Fruit fly (Drosophila melanogaster) whole organism, embryonic: ENCODE data around the gene CG17982.
A peak's percentile ranks its signal among the peaks of the same experiment; 100 is the strongest.

Experiments used
- ATbp ChIP-seq: fragments of 200-800 bp; sonication (Bioruptor generic); optimal IDR thresholded peaks from 2 replicates; lab custom pipeline; 2017; ENCODE audit warnings: missing biosample characterization, mild to moderate bottlenecking, missing genetic modification characterization, missing genetic modification reagents
- CG10543 ChIP-seq: fragments of 200-800 bp; sonication (Bioruptor generic); optimal IDR thresholded peaks from 3 replicates; lab custom pipeline; 2017; ENCODE audit warnings: missing biosample characterization, mild to moderate bottlenecking, missing genetic modification characterization, moderate library complexity
- CG10654 ChIP-seq: fragments of 200-800 bp; sonication (Bioruptor generic); optimal IDR thresholded peaks from 2 replicates; lab custom pipeline; 2016; ENCODE audit warnings: missing biosample characterization, missing genetic modification characterization
- CG12769 ChIP-seq: fragments of 200-800 bp; sonication (Bioruptor generic); optimal IDR thresholded peaks from 2 replicates; lab custom pipeline; 2019; ENCODE audit warnings: missing biosample characterization, mild to moderate bottlenecking, missing genetic modification characterization, moderate library complexity
- CG17385 ChIP-seq: fragments of 200-800 bp; sonication (Bioruptor generic); optimal IDR thresholded peaks from 3 replicates; lab custom pipeline; 2018; ENCODE audit warnings: missing biosample characterization, mild to moderate bottlenecking, missing genetic modification characterization
- CG18476 ChIP-seq: fragments of 200-800 bp; sonication (Bioruptor generic); optimal IDR thresholded peaks from 2 replicates; lab custom pipeline; 2016; ENCODE audit warnings: missing biosample characterization, mild to moderate bottlenecking, missing genetic modification characterization
- CG33557 ChIP-seq: fragments of 200-800 bp; sonication (Bioruptor generic); optimal IDR thresholded peaks from 2 replicates; lab custom pipeline; 2019; ENCODE audit warnings: missing biosample characterization, mild to moderate bottlenecking, missing genetic modification characterization, moderate library complexity
- CG34224 ChIP-seq: fragments of 200-800 bp; sonication (Bioruptor generic); IDR thresholded peaks from 3 replicates; pipeline ENCODE4 v1.3.6; 2022; ENCODE audit warnings: missing biosample characterization, missing genetic modification characterization; ENCODE audit not compliant: partially characterized antibody
- CG3726 ChIP-seq: fragments of 200-800 bp; sonication (Bioruptor generic); IDR thresholded peaks from 3 replicates; pipeline ENCODE4, ENCODE4 v1.3.6; 2022; ENCODE audit warnings: missing biosample characterization, missing genetic modification characterization
- CG4424 ChIP-seq: fragments of 200-800 bp; sonication (Bioruptor generic); optimal IDR thresholded peaks from 3 replicates; lab custom pipeline; 2016; ENCODE audit warnings: missing biosample characterization, missing genetic modification characterization
- CG6683 ChIP-seq: fragments of 200-800 bp; sonication (Bioruptor generic); optimal IDR thresholded peaks from 2 replicates; lab custom pipeline; 2017; ENCODE audit warnings: missing biosample characterization, mild to moderate bottlenecking, missing genetic modification characterization, missing genetic modification reagents
- CG7786 ChIP-seq: fragments of 200-800 bp; sonication (Bioruptor generic); optimal IDR thresholded peaks from 2 replicates; lab custom pipeline; 2016; ENCODE audit warnings: missing biosample characterization, missing genetic modification characterization
- Deaf1 ChIP-seq: fragments of 200-800 bp; optimal IDR thresholded peaks from 3 replicates; lab custom pipeline; 2019; ENCODE audit warnings: missing biosample characterization, mild to moderate bottlenecking, missing genetic modification characterization, moderate library complexity
- Dll ChIP-seq: fragments of 200-800 bp; sonication (Bioruptor generic); IDR thresholded peaks from 4 replicates; pipeline ENCODE4 v1.3.6; 2022; ENCODE audit warnings: missing biosample characterization, missing genetic modification characterization; ENCODE audit not compliant: partially characterized antibody
- Gsc ChIP-seq: fragments of 200-800 bp; sonication (Bioruptor generic); IDR thresholded peaks from 2 replicates; pipeline ENCODE4 v1.3.6; 2022; ENCODE audit warnings: missing biosample characterization, missing genetic modification characterization
- Jarid2 ChIP-seq: fragments of 200-800 bp; sonication (Bioruptor generic); optimal IDR thresholded peaks from 3 replicates; lab custom pipeline; 2017; ENCODE audit warnings: mild to moderate bottlenecking, missing biosample characterization, missing genetic modification reagents, missing genetic modification characterization
- Optix ChIP-seq: fragments of 200-800 bp; sonication (Bioruptor generic); IDR thresholded peaks from 3 replicates; pipeline ENCODE4 v1.3.6; 2022; ENCODE audit warnings: missing biosample characterization, missing genetic modification characterization
- Six4 ChIP-seq: fragments of 200-800 bp; sonication (Bioruptor generic); optimal IDR thresholded peaks from 2 replicates; lab custom pipeline; 2016; ENCODE audit warnings: missing biosample characterization, missing genetic modification characterization
- cg ChIP-seq: fragments of 200-800 bp; sonication (Bioruptor generic); optimal IDR thresholded peaks from 3 replicates; lab custom pipeline; 2019; ENCODE audit warnings: missing biosample characterization, mild to moderate bottlenecking, missing genetic modification characterization, moderate library complexity
- chinmo ChIP-seq: fragments of 200-800 bp; sonication (Bioruptor generic); IDR thresholded peaks from 4 replicates; pipeline ENCODE4 v1.3.6; 2022; ENCODE audit warnings: missing biosample characterization, missing genetic modification characterization; ENCODE audit not compliant: partially characterized antibody
- ci ChIP-seq: fragments of 200-800 bp; sonication (Bioruptor generic); IDR thresholded peaks from 3 replicates; pipeline ENCODE4 v1.3.6; 2022; ENCODE audit warnings: missing biosample characterization, missing genetic modification characterization
- crol ChIP-seq: fragments of 200-800 bp; sonication (Bioruptor generic); IDR thresholded peaks from 2 replicates; pipeline ENCODE4 v1.3.6; 2022; ENCODE audit warnings: missing biosample characterization, missing genetic modification characterization
- dati ChIP-seq: fragments of 200-800 bp; sonication (Bioruptor generic); IDR thresholded peaks from 2 replicates; pipeline ENCODE4 v1.3.6; 2022; ENCODE audit warnings: missing biosample characterization, missing genetic modification characterization
- en ChIP-seq: fragments of 200-800 bp; sonication (Bioruptor generic); optimal IDR thresholded peaks from 2 replicates; lab custom pipeline; 2016; ENCODE audit warnings: missing biosample characterization, missing genetic modification characterization
- exex ChIP-seq: fragments of 200-800 bp; sonication (Bioruptor generic); optimal IDR thresholded peaks from 4 replicates; lab custom pipeline; 2018; ENCODE audit warnings: missing biosample characterization, mild to moderate bottlenecking, missing genetic modification characterization, moderate library complexity
- pan ChIP-seq, 4 experiments: fragments of >200 bp in 3 of 4; fragments of 200-800 bp in 1 of 4; sonication (Bioruptor generic) in 1 of 4; optimal IDR thresholded peaks in 3 of 4; IDR thresholded peaks in 1 of 4; 2 replicates each; pipeline versions ENCODE4 v1.3.6 to Lab custom; 2017 to 2022; ENCODE audit warnings: missing biosample characterization in 2 of 4, missing genetic modification characterization in 2 of 4, mixed read lengths in 1 of 4
- pfk ChIP-seq: fragments of 200-800 bp; sonication (Bioruptor generic); optimal IDR thresholded peaks from 2 replicates; lab custom pipeline; 2018; ENCODE audit warnings: missing biosample characterization, mild to moderate bottlenecking, missing genetic modification characterization, moderate library complexity
- pita ChIP-seq: fragments of 200-800 bp; sonication (Bioruptor generic); optimal IDR thresholded peaks from 2 replicates; lab custom pipeline; 2017; ENCODE audit warnings: missing biosample characterization, mild to moderate bottlenecking, missing genetic modification characterization
- sens ChIP-seq: fragments of 200-800 bp; sonication (Bioruptor generic); peaks from one replicate; lab custom pipeline; 2016; ENCODE audit warnings: missing biosample characterization, missing genetic modification characterization
- sens-2 ChIP-seq: fragments of 200-800 bp; sonication (Bioruptor generic); IDR thresholded peaks from 2 replicates; pipeline ENCODE4 v1.3.6; 2022; ENCODE audit warnings: missing biosample characterization, missing genetic modification characterization
- sr ChIP-seq: fragments of 200-800 bp; sonication (Bioruptor generic); IDR thresholded peaks from 3 replicates; pipeline ENCODE4 v1.3.6; 2022; ENCODE audit warnings: missing biosample characterization, missing genetic modification characterization
- sug ChIP-seq: fragments of 200-800 bp; optimal IDR thresholded peaks from 2 replicates; lab custom pipeline; 2019; ENCODE audit warnings: missing biosample characterization, mild to moderate bottlenecking, missing genetic modification characterization, moderate library complexity
- wdn ChIP-seq: fragments of 200-800 bp; sonication (Bioruptor generic); IDR thresholded peaks from 2 replicates; pipeline ENCODE4 v1.3.6; 2022; ENCODE audit warnings: missing biosample characterization, missing genetic modification characterization
- wek ChIP-seq: fragments of 200-800 bp; sonication (Bioruptor generic); optimal IDR thresholded peaks from 3 replicates; lab custom pipeline; 2018; ENCODE audit warnings: missing biosample characterization, mild to moderate bottlenecking, missing genetic modification characterization, moderate library complexity
- wor ChIP-seq: fragments of 200-800 bp; sonication (Bioruptor generic); IDR thresholded peaks from 2 replicates; pipeline ENCODE4 v1.3.6; 2022; ENCODE audit warnings: missing biosample characterization, missing genetic modification characterization
- zfh2 ChIP-seq: fragments of 200-800 bp; sonication (Bioruptor generic); optimal IDR thresholded peaks from 2 replicates; lab custom pipeline; 2016; ENCODE audit warnings: missing biosample characterization, missing genetic modification characterization

CG17982 gene

DNA sequence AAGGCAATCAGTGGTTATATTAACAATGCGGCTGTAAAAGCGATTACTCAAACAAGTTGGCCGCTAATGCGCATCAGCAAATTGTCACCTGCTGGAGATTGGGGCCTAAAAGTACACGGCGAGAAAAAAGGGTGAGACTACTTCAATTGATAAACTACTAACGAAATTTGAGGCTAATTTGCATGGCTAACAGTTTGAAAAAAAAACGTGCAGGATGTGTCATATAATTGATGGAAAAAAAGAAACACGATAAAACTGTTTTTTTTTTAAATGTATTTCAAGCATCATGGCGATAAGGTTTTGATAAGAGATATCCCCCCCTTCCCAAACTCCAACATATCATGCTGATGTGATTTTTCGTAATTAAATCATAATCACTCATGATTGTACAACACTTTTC, 30.9 kb downstream of the CG17982 start (continued):
- TF ChIP-seq CG34224 (no peak), CG12769 (no peak), wdn (GFP tag; lab: Robert Waterston, UW) (0 out of 2 replicates have a peak, but pooled peaks have one; percentile 22), CG7786 (GFP tag; lab: Kevin White, UChicago) (peak; percentile 4), CG6683 (GFP tag; lab: Kevin White, UChicago) (no peak), pita (GFP tag; lab: Kevin White, UChicago) (no peak), CG17385 (no peak), chinmo (no peak), CG18476 (GFP tag; lab: Kevin White, UChicago) (no peak), sr (GFP tag; lab: Robert Waterston, UW) (no peak), Jarid2 (GFP tag; lab: Kevin White, UChicago) (no peak), CG3726 (no peak), CG33557 (GFP tag; lab: Kevin White, UChicago) (no peak), en (no peak), CG10543 (no peak), sens (GFP tag; lab: Kevin White, UChicago) (peak; percentile 47), zfh2 (GFP tag; lab: Kevin White, UChicago) (peak; percentile 3), Optix (GFP tag; lab: Robert Waterston, UW) (no peak), cg (no peak), ATbp (GFP tag; lab: Kevin White, UChicago) (no peak)

DNA sequence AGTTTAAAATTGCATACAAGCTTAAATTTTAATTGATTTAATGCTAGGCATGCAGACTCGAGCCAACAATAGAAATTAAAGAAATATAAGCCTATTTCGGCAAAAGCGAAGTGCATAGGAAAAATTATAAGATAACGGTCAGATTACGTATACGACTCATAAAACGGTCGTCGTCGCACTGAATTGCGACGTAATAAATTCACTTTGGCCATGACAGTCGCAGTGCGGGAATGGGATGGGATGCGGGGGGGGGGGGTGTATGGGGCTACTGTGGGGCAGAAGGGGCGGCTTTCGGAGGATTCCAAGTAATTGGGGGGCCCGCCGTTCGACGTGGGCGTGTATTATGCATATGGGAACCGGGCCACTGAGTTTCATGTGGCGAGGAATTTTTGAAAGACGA, 32.7 kb downstream of the CG17982 start:
- TF ChIP-seq pan (optimal IDR thresholded peaks at IDR 0.05; lab: Kevin White, UChicago) (no peak), pan (GFP tag; optimal IDR thresholded peaks at IDR 0.05 in 1 of 2, IDR thresholded peaks at IDR 0.05 in 1 of 2) (peak in 1 of 2 experiments; percentile 14), Six4 (GFP tag; lab: Kevin White, UChicago) (no peak), wor (no peak), CG4424 (GFP tag; lab: Kevin White, UChicago) (no peak), Gsc (GFP tag; lab: Robert Waterston, UW) (no peak), sug (tag; lab: Kevin White, UChicago) (peak; percentile 26), chinmo (peak; percentile 90; the same call in 2 of the 4 replicates), sens (GFP tag; lab: Kevin White, UChicago) (no peak), sr (GFP tag; lab: Robert Waterston, UW) (peak; percentile 15; the same call in 1 of the 3 replicates), ci (GFP tag; lab: Robert Waterston, UW) (no peak), sens-2 (no peak), crol (GFP tag; lab: Robert Waterston, UW) (peak; percentile 88), Dll (GFP tag; lab: Robert Waterston, UW) (no peak), dati (GFP tag; lab: Robert Waterston, UW) (no peak), wek (no peak)

DNA sequence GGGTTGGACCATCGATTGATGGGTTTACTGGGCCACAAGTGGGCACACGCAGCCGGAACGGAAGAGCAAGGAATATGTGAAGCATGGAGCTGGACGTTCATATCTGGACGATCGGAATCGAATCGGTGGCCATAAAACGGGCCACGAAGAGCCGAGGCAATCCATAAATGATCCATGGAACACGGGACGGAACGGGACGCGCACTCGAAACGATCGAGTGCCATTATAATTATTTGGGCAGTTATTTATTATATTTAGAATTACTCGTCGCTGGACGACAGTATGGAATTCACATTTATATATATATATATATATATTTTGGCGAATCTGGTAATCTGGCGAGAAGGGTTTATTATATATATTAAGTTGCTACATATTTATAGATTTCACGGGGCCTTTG, 35.7 kb downstream of the CG17982 start:
- peak; percentile 87 for TF ChIP-seq pfk
- TF ChIP-seq CG10654 (GFP tag; lab: Kevin White, UChicago): no peak
- TF ChIP-seq exex (tag; lab: Kevin White, UChicago): peak; percentile 72
- peak; percentile 8 for TF ChIP-seq Deaf1 (tag; lab: Kevin White, UChicago)
